Worm (Caenorhabditis elegans) whole organism, young adult: ENCODE data around the gene vang-1.

Experiments used
- ceh-100 ChIP-seq: fragments of 200-800 bp; sonication (Bioruptor generic); IDR thresholded peaks from 2 replicates; pipeline ENCODE4 v1.3.6; 2022; ENCODE audit warnings: missing genetic modification reagents, missing genetic modification characterization, missing compliant biosample characterization
- ceh-40 ChIP-seq: fragments of 200-800 bp; sonication (Bioruptor generic); IDR thresholded peaks from 2 replicates; pipeline ENCODE4 v1.3.6; 2022; ENCODE audit warnings: missing genetic modification characterization, missing compliant biosample characterization
- snpc-4 ChIP-seq, 5 experiments: fragments of 150-350 bp in 1 of 5; sonication (generic microtip) in 4 of 5; optimal IDR thresholded peaks; 2 replicates each; lab custom pipeline; 2014 to 2018; ENCODE audit warnings: missing genetic modification characterization in 5 of 5, missing biosample characterization in 3 of 5, antibody characterized with exemption in 2 of 5, mild to moderate bottlenecking in 2 of 5, missing compliant biosample characterization in 2 of 5, missing genotype in 2 of 5, moderate library complexity in 2 of 5, missing genetic modification reagents in 1 of 5

DNA sequence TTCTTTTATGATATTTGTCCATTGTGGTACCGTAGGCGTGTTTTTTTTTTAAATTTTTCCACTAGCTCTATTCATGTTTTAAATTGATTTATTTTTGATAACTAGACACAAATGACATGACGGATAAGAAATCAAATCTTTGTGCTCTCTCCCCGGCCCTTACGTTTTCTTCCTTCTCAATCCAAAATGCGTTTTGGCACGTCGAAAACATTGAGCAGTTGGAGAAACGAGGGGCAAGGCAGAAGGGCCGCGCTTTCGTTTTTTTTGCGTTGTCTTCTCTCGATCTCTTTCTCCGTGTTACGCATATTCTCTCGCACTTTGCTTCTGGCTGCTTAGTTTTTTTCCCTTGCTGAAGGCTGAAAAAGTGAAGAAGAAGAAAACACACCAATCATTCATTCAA is 53.4 kb downstream of the vang-1 start:
- TF ChIP-seq ceh-40 (GFP tag; lab: Robert Waterston, UW) (no peak), snpc-4 (GFP tag; optimal IDR thresholded peaks at IDR 0.05; lab: Kevin White, UChicago) (no peak), snpc-4 (tag; optimal IDR thresholded peaks at IDR 0.05; lab: Kevin White, UChicago) (no peak), ceh-100 (GFP tag; lab: Robert Waterston, UW) (no peak)
